Worm (Caenorhabditis elegans) whole organism, late embryonic: ENCODE data around the gene nspa-8.

Experiments
- ceh-2 ChIP-seq: sonication (generic microtip); optimal IDR thresholded peaks from 2 replicates; lab custom pipeline; 2016; ENCODE audit warnings: missing genotype, missing genetic modification characterization, missing compliant biosample characterization
- fkh-10 ChIP-seq: fragments of 150-350 bp; optimal IDR thresholded peaks from 2 replicates; lab custom pipeline; 2014; ENCODE audit warnings: missing biosample characterization, missing genetic modification reagents, missing genetic modification characterization

- TF ChIP-seq fkh-10 (GFP tag; lab: Kevin White, UChicago) = no peak
- no peak for TF ChIP-seq ceh-2 (tag; lab: Kevin White, UChicago)
Measured at ce11 chrV:14784160-14784774, 42.6 kb downstream of the nspa-8 start, which contains the start of gene Y50E8A.12.
